Fruit fly (Drosophila melanogaster): Measurements from ENCODE around the gene CG14322.

CG14322 gene

dm6 chr3R:17605872-17606271 lies 41.6 kb upstream of the CG14322 start, which contains the start of gene sll (continued):
- no peak for TF ChIP-seq CG8924 (tag; optimal IDR thresholded peaks at IDR 0.05)
- TF ChIP-seq CG12155 (GFP tag; optimal IDR thresholded peaks at IDR 0.05): peak; percentile 83
- no peak for TF ChIP-seq nau (GFP tag; optimal IDR thresholded peaks at IDR 0.05)
- TF ChIP-seq kah (GFP tag; optimal IDR thresholded peaks at IDR 0.05): no peak
- TF ChIP-seq grau (tag; optimal IDR thresholded peaks at IDR 0.05): no peak
- TF ChIP-seq bbx (GFP tag; IDR thresholded peaks at IDR 0.05; ENCODE audit: partially characterized antibody): peak; percentile 35; the same call in 1 of the 2 replicates
- no peak for TF ChIP-seq jumu (GFP tag; optimal IDR thresholded peaks at IDR 0.05)
- TF ChIP-seq Poxn (GFP tag; IDR thresholded peaks at IDR 0.05): no peak
- no peak for TF ChIP-seq org-1 (GFP tag; optimal IDR thresholded peaks at IDR 0.05)
- no peak for TF ChIP-seq mam (GFP tag; optimal IDR thresholded peaks at IDR 0.05)
- no peak for TF ChIP-seq Camta (GFP tag; optimal IDR thresholded peaks at IDR 0.05)
- TF ChIP-seq sqz (GFP tag; optimal IDR thresholded peaks at IDR 0.05): peak; percentile 68
- peak; percentile 99 for TF ChIP-seq wek (GFP tag; optimal IDR thresholded peaks at IDR 0.05)
- TF ChIP-seq Nf-YA (GFP tag; IDR thresholded peaks at IDR 0.05): no peak
- TF ChIP-seq da (GFP tag; optimal IDR thresholded peaks at IDR 0.05): no peak
- TF ChIP-seq CG1603 (tag; optimal IDR thresholded peaks at IDR 0.05): peak; percentile 29
- TF ChIP-seq CG15011 (GFP tag; optimal IDR thresholded peaks at IDR 0.05): no peak
- TF ChIP-seq CG14965 (GFP tag; optimal IDR thresholded peaks at IDR 0.05; ENCODE audit: borderline replicate concordance): no peak
- TF ChIP-seq trh (GFP tag; optimal IDR thresholded peaks at IDR 0.05): no peak
- peak; percentile 40 for TF ChIP-seq pzg (GFP tag; optimal IDR thresholded peaks at IDR 0.05)
- TF ChIP-seq CG2875 (GFP tag; optimal IDR thresholded peaks at IDR 0.05): no peak
- TF ChIP-seq Aef1 (GFP tag; IDR thresholded peaks at IDR 0.05): no peak
- no peak for TF ChIP-seq CG12299 (tag; optimal IDR thresholded peaks at IDR 0.05)
- TF ChIP-seq CG8359 (GFP tag; optimal IDR thresholded peaks at IDR 0.05; ENCODE audit: borderline replicate concordance): no peak
- peak; percentile 9 for TF ChIP-seq CG12391 (tag; optimal IDR thresholded peaks at IDR 0.05)
- TF ChIP-seq CG10431 (GFP tag; optimal IDR thresholded peaks at IDR 0.05): no peak
- no peak for TF ChIP-seq TFAM (GFP tag; optimal IDR thresholded peaks at IDR 0.05)
- peak; percentile 75 for TF ChIP-seq Med (GFP tag)
- TF ChIP-seq slou (GFP tag; optimal IDR thresholded peaks at IDR 0.05): no peak
- TF ChIP-seq repo (GFP tag; optimal IDR thresholded peaks at IDR 0.05): no peak
- TF ChIP-seq CG2199 (GFP tag; IDR thresholded peaks at IDR 0.05): no peak
- TF ChIP-seq Ssrp (tag; optimal IDR thresholded peaks at IDR 0.05): no peak
- TF ChIP-seq bigmax (GFP tag; optimal IDR thresholded peaks at IDR 0.05): no peak
- TF ChIP-seq ftz-f1 (GFP tag; optimal IDR thresholded peaks at IDR 0.05): no peak
- no peak for TF ChIP-seq hth (optimal IDR thresholded peaks at IDR 0.05)
- no peak for TF ChIP-seq CG6683 (GFP tag; optimal IDR thresholded peaks at IDR 0.05)
- TF ChIP-seq stwl (tag; optimal IDR thresholded peaks at IDR 0.05): peak; percentile 51
- no peak for TF ChIP-seq Fer2 (tag; optimal IDR thresholded peaks at IDR 0.05)
- TF ChIP-seq sd (tag; optimal IDR thresholded peaks at IDR 0.05): no peak
- TF ChIP-seq pros (GFP tag; optimal IDR thresholded peaks at IDR 0.05): no peak
- TF ChIP-seq h (optimal IDR thresholded peaks at IDR 0.05): no peak
- no peak for TF ChIP-seq CG4282 (GFP tag; optimal IDR thresholded peaks at IDR 0.05)
- TF ChIP-seq Sin3A (optimal IDR thresholded peaks at IDR 0.05): no peak
- no peak for TF ChIP-seq CG5245 (GFP tag; optimal IDR thresholded peaks at IDR 0.05)
- TF ChIP-seq CG13894 (tag; optimal IDR thresholded peaks at IDR 0.05): no peak
- no peak for TF ChIP-seq schlank (tag; optimal IDR thresholded peaks at IDR 0.05)
- no peak for TF ChIP-seq odd (GFP tag; optimal IDR thresholded peaks at IDR 0.05)
- TF ChIP-seq Spps (tag; optimal IDR thresholded peaks at IDR 0.05): no peak
- peak; percentile 59 for TF ChIP-seq MBD-R2 (GFP tag; IDR thresholded peaks at IDR 0.05)
- no peak for TF ChIP-seq tup (GFP tag; optimal IDR thresholded peaks at IDR 0.05)
- TF ChIP-seq CG6791 (GFP tag; IDR thresholded peaks at IDR 0.05; ENCODE audit: partially characterized antibody): peak; percentile 51; the same call in 1 of the 3 replicates
- TF ChIP-seq Ada2b (GFP tag; IDR thresholded peaks at IDR 0.05): no peak
